Worm (Caenorhabditis elegans) whole organism, L4 larva: ENCODE results near the gene mbf-1.

Experiments used
- F10B5.3 ChIP-seq: sonication (generic microtip); optimal IDR thresholded peaks from 2 replicates; lab custom pipeline; 2016; ENCODE audit warnings: mild to moderate bottlenecking, missing genetic modification characterization, missing compliant biosample characterization
- F37D6.2 ChIP-seq: sonication (generic microtip); optimal IDR thresholded peaks from 2 replicates; lab custom pipeline; 2016; ENCODE audit warnings: mild to moderate bottlenecking, missing genetic modification characterization, missing compliant biosample characterization
- F44E2.7 ChIP-seq: fragments of 200-800 bp; sonication (Bioruptor generic); IDR thresholded peaks from 2 replicates; pipeline ENCODE4 v2.1.2; 2022; ENCODE audit warnings: missing genetic modification characterization, missing compliant biosample characterization
- Y105C5A.15 ChIP-seq: fragments of 200-800 bp; sonication (Bioruptor generic); IDR thresholded peaks from 2 replicates; pipeline ENCODE4 v1.3.6; 2022; ENCODE audit warnings: missing genetic modification characterization, missing compliant biosample characterization
- aha-1 ChIP-seq: fragments of 150-350 bp; peaks from one replicate; lab custom pipeline; 2014; ENCODE audit warnings: missing biosample characterization, missing genetic modification characterization
- ama-1 ChIP-seq: fragments of 150-350 bp; optimal IDR thresholded peaks from 2 replicates; lab custom pipeline; 2014; ENCODE audit warnings: inconsistent platforms, mixed read lengths
- ceh-28 ChIP-seq: fragments of 150-350 bp; optimal IDR thresholded peaks from 2 replicates; lab custom pipeline; 2014; ENCODE audit warnings: missing biosample characterization, missing genetic modification reagents, missing genetic modification characterization
- ceh-44 ChIP-seq: fragments of 200-800 bp; sonication (Bioruptor generic); IDR thresholded peaks from 2 replicates; pipeline ENCODE4 v1.3.6; 2022; ENCODE audit warnings: missing genetic modification reagents, missing genetic modification characterization, missing compliant biosample characterization
- ceh-82 ChIP-seq: sonication (generic microtip); optimal IDR thresholded peaks from 2 replicates; lab custom pipeline; 2017; ENCODE audit warnings: missing biosample characterization, missing genetic modification characterization
- ctbp-1 ChIP-seq: fragments of 200-800 bp; sonication (Bioruptor generic); IDR thresholded peaks from 2 replicates; pipeline ENCODE4 v1.3.6; 2022; ENCODE audit warnings: missing genetic modification reagents, missing genetic modification characterization, missing compliant biosample characterization
- daf-16 ChIP-seq, 3 experiments: sonication (generic microtip); optimal IDR thresholded peaks; 2 replicates each; lab custom pipeline; 2016 to 2017; ENCODE audit warnings: missing genetic modification characterization in 3 of 3, missing genetic modification reagents in 3 of 3, mild to moderate bottlenecking in 2 of 3, missing compliant biosample characterization in 2 of 3, missing biosample characterization in 1 of 3, moderate library complexity in 1 of 3
- daf-8 ChIP-seq: fragments of 200-800 bp; sonication (Bioruptor generic); IDR thresholded peaks from 2 replicates; pipeline ENCODE4 v1.3.6; 2022; ENCODE audit warnings: missing genetic modification characterization, missing compliant biosample characterization
- dmd-6 ChIP-seq: fragments of 200-800 bp; sonication (Bioruptor generic); IDR thresholded peaks from 2 replicates; pipeline ENCODE4 v1.3.6; 2022; ENCODE audit warnings: missing genetic modification reagents, missing genetic modification characterization, missing compliant biosample characterization
- dpl-1 ChIP-seq: fragments of 150-350 bp; optimal IDR thresholded peaks from 2 replicates; lab custom pipeline; 2014; ENCODE audit warnings: missing biosample characterization, missing genetic modification reagents, missing genetic modification characterization
- dve-1 ChIP-seq: sonication (generic microtip); optimal IDR thresholded peaks from 2 replicates; lab custom pipeline; 2017; ENCODE audit warnings: antibody characterized with exemption, mild to moderate bottlenecking, missing genetic modification characterization, missing compliant biosample characterization; ENCODE audit not compliant: insufficient read depth
- egl-43 ChIP-seq: fragments of 200-800 bp; sonication (Bioruptor generic); IDR thresholded peaks from 2 replicates; pipeline ENCODE4 v1.3.6; 2022; ENCODE audit warnings: missing genetic modification reagents, missing genetic modification characterization, missing compliant biosample characterization
- fkh-10 ChIP-seq: fragments of 150-350 bp; optimal IDR thresholded peaks from 2 replicates; lab custom pipeline; 2014; ENCODE audit warnings: missing biosample characterization, missing genetic modification reagents, missing genetic modification characterization
- fos-1 ChIP-seq: fragments of 150-350 bp; optimal IDR thresholded peaks from 2 replicates; lab custom pipeline; 2014; ENCODE audit warnings: missing biosample characterization, missing genetic modification characterization
- hif-1 ChIP-seq, 2 experiments: sonication (generic microtip); optimal IDR thresholded peaks; 2 replicates each; lab custom pipeline; 2016 to 2017; ENCODE audit warnings: missing compliant biosample characterization in 2 of 2, missing genetic modification characterization in 2 of 2, missing genetic modification reagents in 2 of 2, missing genotype in 2 of 2, mild to moderate bottlenecking in 1 of 2
- hlh-11 ChIP-seq: fragments of 200-800 bp; sonication (Bioruptor generic); optimal IDR thresholded peaks from 2 replicates; lab custom pipeline; 2018; ENCODE audit warnings: mild to moderate bottlenecking, missing genetic modification characterization, missing compliant biosample characterization
- hlh-30 ChIP-seq: sonication (generic microtip); optimal IDR thresholded peaks from 2 replicates; lab custom pipeline; 2017; ENCODE audit warnings: antibody characterized with exemption, mild to moderate bottlenecking, missing genetic modification characterization, missing compliant biosample characterization; ENCODE audit not compliant: insufficient read depth
- lin-15B ChIP-seq: fragments of 150-350 bp; sonication (generic microtip); optimal IDR thresholded peaks from 3 replicates; lab custom pipeline; 2014; ENCODE audit warnings: missing biosample characterization, missing genetic modification characterization
- lin-39 ChIP-seq: fragments of 150-350 bp; optimal IDR thresholded peaks from 2 replicates; lab custom pipeline; 2014; ENCODE audit warnings: missing biosample characterization, missing genetic modification reagents, missing genetic modification characterization
- lsy-2 ChIP-seq, 2 experiments: fragments of 150-350 bp in 1 of 2; sonication (generic microtip) in 1 of 2; optimal IDR thresholded peaks; 2 replicates each; lab custom pipeline; 2014 to 2017; ENCODE audit warnings: missing biosample characterization in 2 of 2, missing genetic modification characterization in 2 of 2
- nhr-237 ChIP-seq: sonication (generic microtip); optimal IDR thresholded peaks from 2 replicates; lab custom pipeline; 2017; ENCODE audit warnings: missing biosample characterization, missing genetic modification characterization
- nhr-28 ChIP-seq: fragments of 150-350 bp; optimal IDR thresholded peaks from 2 replicates; lab custom pipeline; 2014; ENCODE audit warnings: missing biosample characterization, missing genetic modification characterization
- nhr-42 ChIP-seq: fragments of 200-800 bp; sonication (Bioruptor generic); IDR thresholded peaks from 2 replicates; pipeline ENCODE4 v1.3.6; 2022; ENCODE audit warnings: missing genetic modification characterization, missing compliant biosample characterization
- pha-4 ChIP-seq, 2 experiments: fragments of 150-350 bp in 1 of 2; fragments of 200-800 bp in 1 of 2; sonication (Bioruptor generic) in 1 of 2; IDR thresholded peaks in 1 of 2; optimal IDR thresholded peaks in 1 of 2; 2 replicates each; pipeline versions ENCODE4 v1.3.6 to Lab custom; 2014 to 2022; ENCODE audit warnings: missing genetic modification characterization in 2 of 2, missing genetic modification reagents in 2 of 2, missing biosample characterization in 1 of 2, missing compliant biosample characterization in 1 of 2
- php-3 ChIP-seq: fragments of 200-800 bp; sonication (Bioruptor generic); IDR thresholded peaks from 2 replicates; pipeline ENCODE4 v1.3.6; 2022; ENCODE audit warnings: missing genetic modification reagents, missing genetic modification characterization, missing compliant biosample characterization
- pqm-1 ChIP-seq: sonication (generic microtip); optimal IDR thresholded peaks from 2 replicates; lab custom pipeline; 2017; ENCODE audit warnings: missing biosample characterization, missing genetic modification characterization
- rbr-2 ChIP-seq: sonication (generic microtip); optimal IDR thresholded peaks from 2 replicates; lab custom pipeline; 2016; ENCODE audit warnings: missing genotype, missing genetic modification characterization, missing compliant biosample characterization
- set-16 ChIP-seq: fragments of 200-800 bp; sonication (Bioruptor generic); IDR thresholded peaks from 2 replicates; pipeline ENCODE4 v1.3.6; 2022; ENCODE audit warnings: missing genetic modification reagents, missing genetic modification characterization, missing compliant biosample characterization
- spr-3 ChIP-seq: fragments of 200-800 bp; sonication (Bioruptor generic); optimal IDR thresholded peaks from 2 replicates; lab custom pipeline; 2018; ENCODE audit warnings: mild to moderate bottlenecking, missing genetic modification characterization, missing compliant biosample characterization
- tag-97 ChIP-seq: fragments of 200-800 bp; sonication (Bioruptor generic); IDR thresholded peaks from 2 replicates; pipeline ENCODE4 v1.3.6; 2022; ENCODE audit warnings: missing genetic modification characterization, missing compliant biosample characterization
- tra-1 ChIP-seq: fragments of 200-800 bp; sonication (Bioruptor generic); IDR thresholded peaks from 2 replicates; pipeline ENCODE4 v1.3.6; 2022; ENCODE audit warnings: missing genetic modification reagents, missing genetic modification characterization, missing compliant biosample characterization
- vab-7 ChIP-seq: fragments of 200-800 bp; sonication (Bioruptor generic); IDR thresholded peaks from 2 replicates; pipeline ENCODE4 v1.3.6; 2022; ENCODE audit warnings: missing genetic modification reagents, missing genetic modification characterization, missing compliant biosample characterization
- ztf-11 ChIP-seq: fragments of 150-350 bp; optimal IDR thresholded peaks from 2 replicates; lab custom pipeline; 2014; ENCODE audit warnings: missing biosample characterization, missing genetic modification characterization
- ztf-7 ChIP-seq: fragments of 150-350 bp; optimal IDR thresholded peaks from 2 replicates; lab custom pipeline; 2014; ENCODE audit warnings: missing biosample characterization, missing genetic modification characterization

The mbf-1 gene

DNA sequence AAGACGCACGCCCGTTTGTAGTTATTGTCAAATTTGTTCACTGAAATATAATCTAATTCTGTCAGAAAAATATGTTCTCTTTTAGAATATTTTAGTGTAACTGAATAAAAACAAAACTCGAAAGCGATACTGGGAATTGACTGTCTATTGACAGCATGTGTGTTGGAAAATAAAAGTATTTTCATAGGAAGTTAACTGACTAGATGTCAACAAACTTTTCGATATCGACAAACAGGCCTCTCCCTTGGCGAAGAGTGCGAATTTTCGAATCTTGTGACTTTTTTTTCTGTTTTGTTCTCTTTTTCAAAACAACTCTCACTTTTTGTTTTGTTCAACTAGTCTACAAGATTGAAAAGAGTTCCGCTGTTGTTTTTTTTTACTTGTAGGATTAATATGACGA is 41.9 kb downstream of the mbf-1 start (continued):
- no peak for TF ChIP-seq nhr-42 (GFP tag; lab: Robert Waterston, UW)
- TF ChIP-seq egl-43 (GFP tag; lab: Robert Waterston, UW): no peak
- TF ChIP-seq ceh-44 (GFP tag; lab: Robert Waterston, UW): no peak
- TF ChIP-seq dpl-1: no peak
- TF ChIP-seq ama-1 (lab: Kevin White, UChicago): peak; percentile 22
- TF ChIP-seq ztf-11: no peak
- TF ChIP-seq nhr-237 (tag; lab: Kevin White, UChicago): no peak
- no peak for TF ChIP-seq hif-1 (tag; optimal IDR thresholded peaks at IDR 0.05; lab: Kevin White, UChicago)
- TF ChIP-seq daf-8 (GFP tag; lab: Robert Waterston, UW): no peak
- TF ChIP-seq tra-1 (GFP tag; lab: Robert Waterston, UW): no peak
- peak; percentile 1 for TF ChIP-seq rbr-2 (tag; lab: Kevin White, UChicago)
- no peak for TF ChIP-seq ztf-7 (tag; lab: Kevin White, UChicago)
- no peak for TF ChIP-seq ceh-82 (tag; lab: Kevin White, UChicago)
- TF ChIP-seq vab-7: no peak
- TF ChIP-seq pha-4 (GFP tag; IDR thresholded peaks at IDR 0.05; lab: Robert Waterston, UW): no peak
- no peak for TF ChIP-seq pha-4 (tag; optimal IDR thresholded peaks at IDR 0.05; lab: Kevin White, UChicago)
- no peak for TF ChIP-seq fos-1 (tag; lab: Kevin White, UChicago)
- TF ChIP-seq ctbp-1 (GFP tag; lab: Robert Waterston, UW): no peak
- TF ChIP-seq Y105C5A.15 (GFP tag; lab: Robert Waterston, UW): no peak
- no peak for TF ChIP-seq lin-15B (tag; lab: Kevin White, UChicago)
- TF ChIP-seq hlh-30 (tag; lab: Kevin White, UChicago): no peak
- TF ChIP-seq set-16 (GFP tag; lab: Robert Waterston, UW): no peak
- TF ChIP-seq, all 104 proteins: peak for 5

DNA sequence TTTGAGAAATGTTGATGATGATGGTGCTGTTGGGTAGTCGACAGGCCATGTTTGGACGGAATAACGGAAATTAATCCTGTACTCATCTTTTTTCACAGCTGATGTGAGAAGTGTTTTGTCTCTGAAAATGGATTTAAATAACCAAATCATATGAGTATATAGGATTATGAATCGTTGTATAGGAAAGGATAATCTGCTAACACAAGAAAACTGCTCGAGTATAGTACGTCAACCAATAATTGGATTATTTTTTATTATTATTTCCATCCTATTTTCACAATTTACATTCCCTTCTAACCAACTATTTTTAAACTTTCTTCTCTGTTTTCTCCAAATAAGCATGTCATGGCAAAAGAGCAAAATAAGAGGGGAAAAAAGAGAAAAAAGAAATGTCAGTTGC is 44.4 kb downstream of the mbf-1 start:
- no peak for TF ChIP-seq pha-4 (GFP tag; IDR thresholded peaks at IDR 0.05; lab: Robert Waterston, UW)
- TF ChIP-seq pha-4 (tag; optimal IDR thresholded peaks at IDR 0.05; lab: Kevin White, UChicago): no peak
- no peak for TF ChIP-seq ceh-28 (tag; lab: Kevin White, UChicago)
- no peak for TF ChIP-seq daf-8 (GFP tag; lab: Robert Waterston, UW)
- no peak for TF ChIP-seq F10B5.3
- TF ChIP-seq lsy-2 (tag; optimal IDR thresholded peaks at IDR 0.05; lab: Kevin White, UChicago): no peak
- no peak for TF ChIP-seq fkh-10
- TF ChIP-seq, all 104 proteins: peak for 0

DNA sequence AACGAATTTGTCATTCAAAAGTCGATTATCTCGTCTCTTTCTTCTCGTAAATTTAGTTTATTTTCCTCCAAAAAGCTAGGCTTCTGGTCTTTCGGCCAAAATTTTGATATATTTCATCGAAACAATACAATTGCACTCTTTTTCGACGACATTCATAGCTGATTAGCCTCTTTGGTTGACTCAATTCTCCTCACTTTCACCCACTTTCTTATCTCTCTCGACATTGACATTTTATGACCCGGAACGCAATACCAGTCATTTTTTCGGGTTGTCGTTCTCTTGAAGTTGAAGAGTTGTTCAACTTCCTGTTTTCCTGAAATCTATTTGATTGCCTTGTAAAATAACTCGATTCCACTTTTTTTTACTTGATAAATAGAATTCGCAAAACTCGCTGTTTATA is 45.6 kb downstream of the mbf-1 start:
- TF ChIP-seq lin-15B (tag; lab: Kevin White, UChicago) (no peak), spr-3 (GFP tag; lab: Kevin White, UChicago) (no peak), daf-16 (GFP tag; optimal IDR thresholded peaks at IDR 0.05; lab: Kevin White, UChicago) (no peak), daf-16 (tag; optimal IDR thresholded peaks at IDR 0.05; lab: Kevin White, UChicago) (peak; percentile 61), tag-97 (GFP tag; lab: Robert Waterston, UW) (no peak), pqm-1 (peak; percentile 71), dmd-6 (GFP tag; lab: Robert Waterston, UW) (peak; percentile 50; the same call in 1 of the 2 replicates), lin-39 (tag; lab: Kevin White, UChicago) (no peak), F44E2.7 (no peak), nhr-28 (tag; lab: Kevin White, UChicago) (peak; percentile 31), php-3 (0 out of 2 replicates have a peak, but pooled peaks have one; percentile 33), hlh-11 (tag; lab: Kevin White, UChicago) (no peak), F37D6.2 (tag; lab: Kevin White, UChicago) (no peak), aha-1 (tag; lab: Kevin White, UChicago) (peak; percentile 21), dve-1 (peak; percentile 62)
